Comparison of ENCODE assay signal across 1 fruit fly cellular context in the genomic region with DNA sequence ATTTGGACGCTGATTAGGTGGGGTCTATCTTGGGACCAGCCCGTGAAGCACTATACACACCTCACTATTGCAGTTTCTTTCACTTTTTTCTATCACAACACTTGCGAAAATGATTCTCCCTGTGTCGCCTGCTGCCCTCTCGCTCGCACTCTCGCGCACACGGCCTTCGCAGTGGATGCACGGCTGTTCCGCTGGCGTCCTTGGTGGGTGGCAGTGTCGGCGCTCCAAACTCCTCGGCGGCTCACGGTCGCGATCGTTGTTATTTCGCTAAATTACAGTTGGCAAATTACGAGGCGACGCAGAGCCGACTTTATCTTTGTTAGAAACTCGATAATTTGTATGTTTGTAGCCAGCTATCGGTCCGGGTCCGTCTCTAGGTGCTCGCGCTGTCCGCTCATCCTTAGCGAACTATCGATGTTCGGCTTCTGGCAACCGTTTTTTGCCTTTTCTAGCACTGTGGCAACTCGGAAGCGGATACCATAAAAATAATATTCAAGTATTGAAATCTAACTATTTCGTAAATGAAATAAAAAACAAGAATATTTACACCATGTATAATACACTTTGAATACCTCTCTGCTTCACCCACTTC.
TF ChIP-seq lines count a peak whose summit lies in the region.

TSS of gene Ubc2 (minus strand) at position 410 of the 592 bp plus-strand sequence.

TF ChIP-seq in whole organism, embryonic, 481 proteins besides CTCF, POLR2A, EP300 and RAD21 (continued from another document):
- TF ChIP-seq caup (GFP tag; optimal IDR thresholded peaks at IDR 0.05; lab: Kevin White, UChicago; ENCODE audit: severe bottlenecking) (no peak), org-1 (GFP tag; optimal IDR thresholded peaks at IDR 0.05; lab: Kevin White, UChicago) (no peak), toy (GFP tag; IDR thresholded peaks at IDR 0.05; lab: Robert Waterston, UW) (no peak), CkIIα-i1 (GFP tag; IDR thresholded peaks at IDR 0.05; lab: Robert Waterston, UW) (no peak), CG11696 (GFP tag; IDR thresholded peaks at IDR 0.05; lab: Robert Waterston, UW) (no peak), CG3163 (GFP tag; optimal IDR thresholded peaks at IDR 0.05; lab: Kevin White, UChicago) (no peak), CG9876 (GFP tag; optimal IDR thresholded peaks at IDR 0.05; lab: Kevin White, UChicago) (no peak), gem (tag; optimal IDR thresholded peaks at IDR 0.05; lab: Kevin White, UChicago) (no peak), YL-1 (GFP tag; optimal IDR thresholded peaks at IDR 0.05; lab: Kevin White, UChicago) (peak; percentile 54), CG6791 (GFP tag; IDR thresholded peaks at IDR 0.05; lab: Robert Waterston, UW; ENCODE audit: partially characterized antibody) (peak; percentile 85), tgo (GFP tag; IDR thresholded peaks at IDR 0.05; lab: Robert Waterston, UW) (no peak), CG12659 (GFP tag; optimal IDR thresholded peaks at IDR 0.05; lab: Kevin White, UChicago) (peak; percentile 81), CG2116 (GFP tag; optimal IDR thresholded peaks at IDR 0.05; lab: Kevin White, UChicago) (peak; percentile 90), Hey (tag; optimal IDR thresholded peaks at IDR 0.05; lab: Kevin White, UChicago) (no peak), CG4820 (GFP tag; optimal IDR thresholded peaks at IDR 0.05; lab: Kevin White, UChicago) (no peak), ind (GFP tag; optimal IDR thresholded peaks at IDR 0.05; lab: Kevin White, UChicago) (no peak), CG11504 (tag; optimal IDR thresholded peaks at IDR 0.05; lab: Kevin White, UChicago) (no peak), nerfin-1 (tag; optimal IDR thresholded peaks at IDR 0.05; lab: Kevin White, UChicago) (no peak), pros (GFP tag; optimal IDR thresholded peaks at IDR 0.05; lab: Kevin White, UChicago) (no peak), CG10979 (tag; optimal IDR thresholded peaks at IDR 0.05; lab: Kevin White, UChicago) (peak; percentile 10), sens-2 (GFP tag; IDR thresholded peaks at IDR 0.05; lab: Robert Waterston, UW) (no peak), Side (GFP tag; optimal IDR thresholded peaks at IDR 0.05; lab: Kevin White, UChicago) (no peak), CG3065 (GFP tag; optimal IDR thresholded peaks at IDR 0.05; lab: Kevin White, UChicago) (no peak), MTF-1 (GFP tag; optimal IDR thresholded peaks at IDR 0.05; lab: Kevin White, UChicago; ENCODE audit: borderline replicate concordance) (no peak), CG2678 (tag; optimal IDR thresholded peaks at IDR 0.05; lab: Kevin White, UChicago) (no peak), CG7786 (GFP tag; optimal IDR thresholded peaks at IDR 0.05; lab: Kevin White, UChicago) (peak; percentile 10), Mrtf (GFP tag; IDR thresholded peaks at IDR 0.05; lab: Robert Waterston, UW) (no peak), lilli (GFP tag; optimal IDR thresholded peaks at IDR 0.05; lab: Kevin White, UChicago) (peak; percentile 63), bowl (GFP tag; IDR thresholded peaks at IDR 0.05; lab: Robert Waterston, UW) (no peak), CG3995 (GFP tag; optimal IDR thresholded peaks at IDR 0.05; lab: Kevin White, UChicago) (no peak), br (optimal IDR thresholded peaks at IDR 0.05; lab: Kevin White, UChicago) (no peak), lab (GFP tag; optimal IDR thresholded peaks at IDR 0.05; lab: Kevin White, UChicago) (no peak), Oaz (GFP tag; IDR thresholded peaks at IDR 0.05; lab: Robert Waterston, UW) (no peak), slp2 (GFP tag; optimal IDR thresholded peaks at IDR 0.05; lab: Kevin White, UChicago) (no peak), crol (GFP tag; IDR thresholded peaks at IDR 0.05; lab: Robert Waterston, UW) (no peak), Opbp (GFP tag; IDR thresholded peaks at IDR 0.05; lab: Robert Waterston, UW; ENCODE audit: partially characterized antibody) (peak; percentile 90), CG10267 (tag; optimal IDR thresholded peaks at IDR 0.05; lab: Kevin White, UChicago) (peak; percentile 55), Bteb2 (GFP tag; optimal IDR thresholded peaks at IDR 0.05; lab: Kevin White, UChicago) (no peak), klu (GFP tag; IDR thresholded peaks at IDR 0.05; lab: Robert Waterston, UW) (no peak), CoRest (tag; optimal IDR thresholded peaks at IDR 0.05; lab: Kevin White, UChicago) (peak; percentile 35), schlank (tag; optimal IDR thresholded peaks at IDR 0.05; lab: Kevin White, UChicago) (no peak), ranshi (GFP tag; IDR thresholded peaks at IDR 0.05; lab: Robert Waterston, UW) (no peak), ara (GFP tag; IDR thresholded peaks at IDR 0.05; lab: Robert Waterston, UW) (no peak), fu2 (GFP tag; optimal IDR thresholded peaks at IDR 0.05; lab: Kevin White, UChicago) (peak; percentile 5), CG1529 (GFP tag; optimal IDR thresholded peaks at IDR 0.05; lab: Kevin White, UChicago) (no peak), Ets65A (GFP tag; lab: Kevin White, UChicago) (no peak), CG9727 (GFP tag; optimal IDR thresholded peaks at IDR 0.05; lab: Kevin White, UChicago) (no peak), CG4730 (GFP tag; IDR thresholded peaks at IDR 0.05; lab: Robert Waterston, UW) (no peak), CG2120 (GFP tag; optimal IDR thresholded peaks at IDR 0.05; lab: Kevin White, UChicago) (peak; percentile 66), CG12236 (GFP tag; optimal IDR thresholded peaks at IDR 0.05; lab: Kevin White, UChicago) (no peak), bbx (GFP tag; IDR thresholded peaks at IDR 0.05; lab: Robert Waterston, UW; ENCODE audit: partially characterized antibody) (peak; percentile 79), CG11247 (GFP tag; IDR thresholded peaks at IDR 0.05; lab: Robert Waterston, UW) (no peak), CG7987 (GFP tag; optimal IDR thresholded peaks at IDR 0.05; lab: Kevin White, UChicago) (peak; percentile 13), CG10565 (GFP tag; optimal IDR thresholded peaks at IDR 0.05; lab: Kevin White, UChicago) (no peak), CG6854 (GFP tag; optimal IDR thresholded peaks at IDR 0.05; lab: Kevin White, UChicago) (no peak), nerfin-2 (GFP tag; IDR thresholded peaks at IDR 0.05; lab: Robert Waterston, UW; ENCODE audit: partially characterized antibody) (peak; percentile 77), CG8765 (GFP tag; IDR thresholded peaks at IDR 0.05; lab: Robert Waterston, UW) (no peak), HLH4C (GFP tag; IDR thresholded peaks at IDR 0.05; lab: Robert Waterston, UW; ENCODE audit: partially characterized antibody) (peak; percentile 83), wor (GFP tag; IDR thresholded peaks at IDR 0.05; lab: Robert Waterston, UW) (no peak), Dbx (GFP tag; IDR thresholded peaks at IDR 0.05; lab: Robert Waterston, UW) (0 out of 3 replicates have a peak, but pooled peaks have one; percentile 22), CG8388 (GFP tag; optimal IDR thresholded peaks at IDR 0.05; lab: Kevin White, UChicago) (no peak), Ets97D (GFP tag; optimal IDR thresholded peaks at IDR 0.05; lab: Kevin White, UChicago) (peak; percentile 94), CG3407 (GFP tag; optimal IDR thresholded peaks at IDR 0.05; lab: Kevin White, UChicago) (no peak), TFAM (GFP tag; optimal IDR thresholded peaks at IDR 0.05; lab: Kevin White, UChicago) (no peak), Neu2 (GFP tag; optimal IDR thresholded peaks at IDR 0.05; lab: Kevin White, UChicago; ENCODE audit: borderline replicate concordance) (no peak), CG7556 (GFP tag; optimal IDR thresholded peaks at IDR 0.05; lab: Kevin White, UChicago) (no peak), gce (GFP tag; IDR thresholded peaks at IDR 0.05; lab: Robert Waterston, UW) (no peak), lmd (GFP tag; IDR thresholded peaks at IDR 0.05; lab: Robert Waterston, UW) (no peak), dpn (GFP tag; optimal IDR thresholded peaks at IDR 0.05; lab: Kevin White, UChicago) (peak in 1 of 2 experiments; percentile 47), rib (GFP tag; IDR thresholded peaks at IDR 0.05; lab: Robert Waterston, UW) (0 out of 2 replicates have a peak, but pooled peaks have one; percentile 18), gfzf (GFP tag; optimal IDR thresholded peaks at IDR 0.05; lab: Kevin White, UChicago) (peak; percentile 46), CG12219 (GFP tag; optimal IDR thresholded peaks at IDR 0.05; lab: Kevin White, UChicago) (no peak), CG2712 (tag; optimal IDR thresholded peaks at IDR 0.05; lab: Kevin White, UChicago) (peak; percentile 37), CG1602 (GFP tag; optimal IDR thresholded peaks at IDR 0.05; lab: Kevin White, UChicago) (no peak), CG17612 (GFP tag; IDR thresholded peaks at IDR 0.05; lab: Robert Waterston, UW) (no peak), Spps (tag; optimal IDR thresholded peaks at IDR 0.05; lab: Kevin White, UChicago) (no peak), CG3726 (GFP tag; IDR thresholded peaks at IDR 0.05; lab: Robert Waterston, UW) (no peak), CG17568 (GFP tag; optimal IDR thresholded peaks at IDR 0.05; lab: Kevin White, UChicago) (no peak), CG32772 (GFP tag; IDR thresholded peaks at IDR 0.05; lab: Robert Waterston, UW) (no peak), CG6254 (GFP tag; optimal IDR thresholded peaks at IDR 0.05; lab: Kevin White, UChicago) (no peak), inv (GFP tag; IDR thresholded peaks at IDR 0.05; lab: Robert Waterston, UW; ENCODE audit: partially characterized antibody) (peak; percentile 65; the same call in 1 of the 2 replicates), Dip3 (GFP tag; optimal IDR thresholded peaks at IDR 0.05; lab: Kevin White, UChicago) (peak; percentile 15), repo (GFP tag; optimal IDR thresholded peaks at IDR 0.05; lab: Kevin White, UChicago) (no peak), CG15514 (GFP tag; optimal IDR thresholded peaks at IDR 0.05; lab: Kevin White, UChicago) (peak; percentile 70), bcd (GFP tag; optimal IDR thresholded peaks at IDR 0.05; lab: Kevin White, UChicago) (no peak), Taf1 (GFP tag; IDR thresholded peaks at IDR 0.05; lab: Robert Waterston, UW) (no peak), salm (tag; optimal IDR thresholded peaks at IDR 0.05; lab: Kevin White, UChicago) (no peak), CG16863 (GFP tag; optimal IDR thresholded peaks at IDR 0.05; lab: Kevin White, UChicago) (no peak), sim (GFP tag; IDR thresholded peaks at IDR 0.05; lab: Robert Waterston, UW) (no peak), tna (GFP tag; IDR thresholded peaks at IDR 0.05; lab: Robert Waterston, UW; ENCODE audit: partially characterized antibody) (peak; percentile 75), CG8478 (optimal IDR thresholded peaks at IDR 0.05; lab: Kevin White, UChicago) (no peak), zen2 (GFP tag; IDR thresholded peaks at IDR 0.05; lab: Robert Waterston, UW; ENCODE audit: partially characterized antibody) (peak; percentile 65), twi (tag; optimal IDR thresholded peaks at IDR 0.05; lab: Kevin White, UChicago) (no peak), knrl (GFP tag; IDR thresholded peaks at IDR 0.05; lab: Robert Waterston, UW; ENCODE audit: partially characterized antibody) (peak; percentile 83), CG7357 (GFP tag; IDR thresholded peaks at IDR 0.05; lab: Robert Waterston, UW) (no peak), CG3838 (GFP tag; optimal IDR thresholded peaks at IDR 0.05; lab: Kevin White, UChicago) (no peak), ash1 (GFP tag; optimal IDR thresholded peaks at IDR 0.05; lab: Kevin White, UChicago) (no peak), CG14860 (GFP tag; IDR thresholded peaks at IDR 0.05; lab: Robert Waterston, UW; ENCODE audit: partially characterized antibody) (peak; percentile 63), Antp (GFP tag; optimal IDR thresholded peaks at IDR 0.05; lab: Kevin White, UChicago) (peak; percentile 44), Dp (GFP tag; optimal IDR thresholded peaks at IDR 0.05; lab: Kevin White, UChicago) (peak; percentile 69), Dll (GFP tag; IDR thresholded peaks at IDR 0.05; lab: Robert Waterston, UW; ENCODE audit: partially characterized antibody) (peak; percentile 79), slbo (GFP tag; IDR thresholded peaks at IDR 0.05; lab: Robert Waterston, UW) (peak; percentile 50), CG11695 (GFP tag; IDR thresholded peaks at IDR 0.05; lab: Robert Waterston, UW) (no peak), CG3281 (GFP tag; optimal IDR thresholded peaks at IDR 0.05; lab: Kevin White, UChicago) (no peak), CG3847 (GFP tag; IDR thresholded peaks at IDR 0.05; lab: Robert Waterston, UW) (peak; percentile 40), Asciz (GFP tag; optimal IDR thresholded peaks at IDR 0.05; lab: Kevin White, UChicago) (no peak), ftz-f1 (GFP tag; optimal IDR thresholded peaks at IDR 0.05; lab: Kevin White, UChicago) (peak; percentile 80), CG7271 (tag; optimal IDR thresholded peaks at IDR 0.05; lab: Kevin White, UChicago) (no peak), ham (GFP tag; IDR thresholded peaks at IDR 0.05; lab: Robert Waterston, UW) (no peak), CG15011 (GFP tag; optimal IDR thresholded peaks at IDR 0.05; lab: Kevin White, UChicago) (no peak), CG10959 (GFP tag; IDR thresholded peaks at IDR 0.05; lab: Robert Waterston, UW) (no peak), jumu (GFP tag; optimal IDR thresholded peaks at IDR 0.05; lab: Kevin White, UChicago) (peak; percentile 16), bigmax (GFP tag; optimal IDR thresholded peaks at IDR 0.05; lab: Kevin White, UChicago) (no peak), Drgx (GFP tag; IDR thresholded peaks at IDR 0.05; lab: Robert Waterston, UW) (no peak), CG12391 (tag; optimal IDR thresholded peaks at IDR 0.05; lab: Kevin White, UChicago) (peak; percentile 0), fru (optimal IDR thresholded peaks at IDR 0.05; lab: Kevin White, UChicago) (no peak), hbn (GFP tag; IDR thresholded peaks at IDR 0.05; lab: Robert Waterston, UW; ENCODE audit: partially characterized antibody) (peak; percentile 69)
TF ChIP-seq in whole organism, embryonic: peak in this region for 139.
